Fruit fly (Drosophila melanogaster) whole organism, wandering third instar larva: ENCODE data around the gene CG6000.

Source experiments
- Abd-B ChIP-seq: fragments of >200 bp; optimal IDR thresholded peaks from 2 replicates; lab custom pipeline; 2017; ENCODE audit warnings: missing biosample characterization, missing genetic modification characterization
- CG32264 ChIP-seq: fragments of 200-800 bp; sonication (Bioruptor generic); optimal IDR thresholded peaks from 2 replicates; lab custom pipeline; 2016; ENCODE audit warnings: missing biosample characterization, missing genetic modification characterization
- CG9705 ChIP-seq: fragments of 200-800 bp; sonication (Bioruptor generic); optimal IDR thresholded peaks from 2 replicates; lab custom pipeline; 2018; ENCODE audit warnings: missing biosample characterization, mild to moderate bottlenecking, missing genetic modification characterization
- CrebA ChIP-seq: fragments of 200-800 bp; sonication (Bioruptor generic); optimal IDR thresholded peaks from 2 replicates; lab custom pipeline; 2016; ENCODE audit warnings: missing biosample characterization, mild to moderate bottlenecking, missing genetic modification characterization, borderline replicate concordance
- Dfd ChIP-seq: fragments of >200 bp; optimal IDR thresholded peaks from 2 replicates; lab custom pipeline; 2017; ENCODE audit warnings: missing biosample characterization, missing genetic modification characterization
- Dif ChIP-seq: fragments of 200-275, 200-300 bp; sonication (Bioruptor generic); optimal IDR thresholded peaks from 2 replicates; lab custom pipeline; 2018; ENCODE audit warnings: missing biosample characterization, missing genetic modification characterization; ENCODE audit not compliant: partially characterized antibody
- GATAd ChIP-seq: sonication (Bioruptor generic); optimal IDR thresholded peaks from 2 replicates; lab custom pipeline; 2016; ENCODE audit warnings: missing biosample characterization, missing genetic modification characterization
- HLH106 ChIP-seq: fragments of 200-800 bp; optimal IDR thresholded peaks from 3 replicates; lab custom pipeline; 2019; ENCODE audit warnings: missing biosample characterization, mild to moderate bottlenecking, missing genetic modification characterization, moderate library complexity
- Hr78 ChIP-seq: fragments of >200 bp; optimal IDR thresholded peaks from 2 replicates; lab custom pipeline; 2017; ENCODE audit warnings: missing biosample characterization, missing genetic modification characterization
- Hr83 ChIP-seq: fragments of 200-300 bp; sonication (Bioruptor generic); optimal IDR thresholded peaks from 2 replicates; lab custom pipeline; 2016; ENCODE audit warnings: missing biosample characterization, mild to moderate bottlenecking, missing genetic modification characterization, moderate library complexity; ENCODE audit not compliant: poor library complexity, severe bottlenecking
- Jra ChIP-seq: sonication (Bioruptor generic); optimal IDR thresholded peaks from 2 replicates; lab custom pipeline; 2016; ENCODE audit warnings: missing biosample characterization, missing genetic modification characterization
- Mio ChIP-seq: sonication (Bioruptor generic); optimal IDR thresholded peaks from 2 replicates; lab custom pipeline; 2016; ENCODE audit warnings: missing biosample characterization, missing genetic modification characterization
- Myc ChIP-seq: fragments of >200 bp; optimal IDR thresholded peaks from 2 replicates; lab custom pipeline; 2017
- N ChIP-seq: fragments of >200 bp; optimal IDR thresholded peaks from 2 replicates; lab custom pipeline; 2018; ENCODE audit warnings: missing biosample characterization, missing external identifiers, missing genetic modification characterization
- OdsH ChIP-seq: fragments of 200-800 bp; sonication (Bioruptor generic); optimal IDR thresholded peaks from 2 replicates; lab custom pipeline; 2016; ENCODE audit warnings: missing biosample characterization, mild to moderate bottlenecking, missing genetic modification characterization
- Rel ChIP-seq, 2 experiments: fragments of 200-800 bp; sonication (Bioruptor generic) in 1 of 2; optimal IDR thresholded peaks; 2 replicates in 1 of 2; 3 replicates in 1 of 2; lab custom pipeline; 2016 to 2019; ENCODE audit warnings: mild to moderate bottlenecking in 2 of 2, missing biosample characterization in 2 of 2, missing genetic modification characterization in 2 of 2, moderate library complexity in 1 of 2
- Sp1 ChIP-seq: fragments of 200-800 bp; sonication (Bioruptor generic); optimal IDR thresholded peaks from 3 replicates; lab custom pipeline; 2019; ENCODE audit warnings: missing biosample characterization, mild to moderate bottlenecking, missing genetic modification characterization, moderate library complexity
- br ChIP-seq: fragments of 200-800 bp; sonication (Bioruptor generic); optimal IDR thresholded peaks from 2 replicates; lab custom pipeline; 2016; ENCODE audit warnings: missing biosample characterization, missing genetic modification characterization
- brk ChIP-seq: fragments of 200-800 bp; sonication (Bioruptor generic); optimal IDR thresholded peaks from 2 replicates; lab custom pipeline; 2016; ENCODE audit warnings: missing biosample characterization, mild to moderate bottlenecking, missing genetic modification characterization
- dl ChIP-seq, 2 experiments: fragments of 175-275, 200-275 bp in 1 of 2; fragments of 200-275 bp in 1 of 2; sonication (Bioruptor generic); optimal IDR thresholded peaks; lab custom pipeline; 2018; ENCODE audit warnings: mild to moderate bottlenecking in 2 of 2, missing biosample characterization in 2 of 2, missing genetic modification characterization in 2 of 2, moderate library complexity in 2 of 2; ENCODE audit not compliant: partially characterized antibody in 2 of 2, insufficient read depth in 1 of 2
- dmrt93B ChIP-seq: fragments of 200-800 bp; sonication (Bioruptor generic); optimal IDR thresholded peaks from 2 replicates; lab custom pipeline; 2018; ENCODE audit warnings: missing biosample characterization, mild to moderate bottlenecking, missing genetic modification characterization
- dsf ChIP-seq: sonication (Bioruptor generic); optimal IDR thresholded peaks from 2 replicates; lab custom pipeline; 2016; ENCODE audit warnings: missing biosample characterization, missing genetic modification characterization, borderline replicate concordance
- ey ChIP-seq: fragments of 200-800 bp; sonication (Bioruptor generic); optimal IDR thresholded peaks from 2 replicates; lab custom pipeline; 2016; ENCODE audit warnings: missing biosample characterization, missing genetic modification characterization
- foxo ChIP-seq, 2 experiments: fragments of 200-800 bp; sonication (Bioruptor generic); optimal IDR thresholded peaks; 2 replicates in 1 of 2; 3 replicates in 1 of 2; lab custom pipeline; 2016 to 2017; ENCODE audit warnings: missing biosample characterization in 2 of 2, missing genetic modification characterization in 2 of 2
- fru ChIP-seq: fragments of 200-800 bp; sonication (Bioruptor generic); optimal IDR thresholded peaks from 3 replicates; lab custom pipeline; 2016; ENCODE audit warnings: missing biosample characterization, mild to moderate bottlenecking, missing genetic modification characterization
- h ChIP-seq: fragments of 200-800 bp; sonication (Bioruptor generic); optimal IDR thresholded peaks from 3 replicates; lab custom pipeline; 2016; ENCODE audit warnings: missing biosample characterization, mild to moderate bottlenecking, missing genetic modification characterization
- jim ChIP-seq: fragments of 175-275, 200-325 bp; sonication (Bioruptor generic); optimal IDR thresholded peaks from 2 replicates; lab custom pipeline; 2016; ENCODE audit warnings: missing biosample characterization, mild to moderate bottlenecking, missing genetic modification characterization
- lola ChIP-seq: fragments of >200 bp; optimal IDR thresholded peaks from 2 replicates; lab custom pipeline; 2017; ENCODE audit warnings: missing biosample characterization, missing genetic modification characterization
- pan ChIP-seq: fragments of >200 bp; optimal IDR thresholded peaks from 2 replicates; lab custom pipeline; 2017
- psq ChIP-seq: fragments of 200-800 bp; sonication (Bioruptor generic); optimal IDR thresholded peaks from 3 replicates; lab custom pipeline; 2017; ENCODE audit warnings: missing biosample characterization, mild to moderate bottlenecking, missing genetic modification characterization, moderate library complexity
- sage ChIP-seq: fragments of 200-800 bp; sonication (Bioruptor generic); optimal IDR thresholded peaks from 2 replicates; lab custom pipeline; 2016; ENCODE audit warnings: missing biosample characterization, mild to moderate bottlenecking, missing genetic modification characterization
- sv ChIP-seq: fragments of 200-800 bp; sonication (Bioruptor generic); optimal IDR thresholded peaks from 3 replicates; lab custom pipeline; 2016; ENCODE audit warnings: missing biosample characterization, missing genetic modification characterization
- tai ChIP-seq: sonication (Bioruptor generic); optimal IDR thresholded peaks from 2 replicates; lab custom pipeline; 2016; ENCODE audit warnings: missing biosample characterization, missing genetic modification characterization
- usp ChIP-seq: fragments of >200 bp; optimal IDR thresholded peaks from 2 replicates; lab custom pipeline; 2017; ENCODE audit warnings: missing biosample characterization, missing genetic modification characterization

Gene CG6000

DNA sequence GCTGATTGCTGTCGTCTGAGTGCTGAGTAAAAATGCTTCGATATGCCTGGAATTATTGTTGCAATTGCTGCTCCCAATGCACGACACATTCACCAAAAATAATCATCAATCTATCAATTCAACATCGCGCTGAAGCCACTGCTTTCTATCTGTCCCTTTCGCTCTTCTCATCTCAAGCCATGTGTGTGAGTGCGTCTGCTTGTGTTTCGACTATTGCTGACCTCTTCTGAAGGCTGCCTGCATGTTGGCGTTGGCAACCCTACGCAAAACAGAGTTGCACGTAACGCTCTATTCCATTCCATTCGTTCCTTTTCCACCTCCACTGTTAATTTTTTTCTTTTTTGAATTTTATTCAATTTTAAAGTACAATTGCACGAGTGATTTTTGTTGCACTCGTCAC is 11.5 kb downstream of the CG6000 start:
- TF ChIP-seq GATAd (no peak), ey (GFP tag; lab: Kevin White, UChicago) (no peak), psq (GFP tag; lab: Kevin White, UChicago) (no peak), OdsH (GFP tag; lab: Kevin White, UChicago) (no peak), dsf (GFP tag; lab: Kevin White, UChicago) (no peak), Jra (no peak), br (no peak), sv (GFP tag; lab: Kevin White, UChicago) (no peak), Abd-B (no peak), sage (GFP tag; lab: Kevin White, UChicago) (no peak), jim (no peak), h (no peak), Myc (lab: Kevin White, UChicago) (no peak), tai (GFP tag; lab: Kevin White, UChicago) (no peak), Mio (GFP tag; lab: Kevin White, UChicago) (no peak), pan (lab: Kevin White, UChicago) (no peak), brk (GFP tag; lab: Kevin White, UChicago) (no peak), Hr78 (GFP tag; lab: Kevin White, UChicago) (no peak)

- no peak for TF ChIP-seq psq (GFP tag; lab: Kevin White, UChicago)
- no peak for TF ChIP-seq brk (GFP tag; lab: Kevin White, UChicago)
- TF ChIP-seq dsf (GFP tag; lab: Kevin White, UChicago), result no peak
- no peak for TF ChIP-seq lola
- TF ChIP-seq Hr83 (GFP tag; lab: Kevin White, UChicago), result no peak
- TF ChIP-seq Myc (lab: Kevin White, UChicago), result no peak
- TF ChIP-seq Rel (GFP tag; optimal IDR thresholded peaks at IDR 0.05; lab: Kevin White, UChicago), result no peak
- no peak for TF ChIP-seq Rel (tag; optimal IDR thresholded peaks at IDR 0.05; lab: Kevin White, UChicago)
- no peak for TF ChIP-seq Dif (GFP tag; lab: Kevin White, UChicago)
- TF ChIP-seq foxo (GFP tag; optimal IDR thresholded peaks at IDR 0.05; lab: Kevin White, UChicago), result no peak
- TF ChIP-seq dmrt93B (GFP tag; lab: Kevin White, UChicago), result no peak
- no peak for TF ChIP-seq h
- no peak for TF ChIP-seq sv (GFP tag; lab: Kevin White, UChicago)
Measured at dm6 chr3R:24068830-24069229, 14.6 kb downstream of the CG6000 start.

DNA sequence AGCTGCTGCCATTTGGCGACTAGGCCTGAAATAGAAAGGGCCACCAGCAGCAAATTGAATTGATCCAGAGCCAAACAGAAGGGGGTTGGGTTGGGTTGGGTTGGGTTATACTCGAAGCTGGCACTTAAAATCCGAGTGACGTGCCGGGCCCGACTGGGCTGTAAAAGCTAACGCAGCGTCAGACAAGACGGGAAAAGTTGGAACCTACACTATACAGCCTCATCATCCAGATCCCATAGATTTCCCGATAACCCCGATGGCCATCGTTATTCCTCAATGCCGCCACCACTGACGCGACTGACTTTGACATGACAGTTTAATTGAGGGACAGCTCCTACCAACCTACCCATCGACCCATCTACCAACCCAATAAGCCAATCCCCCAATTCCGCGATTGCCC is 15.8 kb downstream of the CG6000 start:
- TF ChIP-seq Hr83 (GFP tag; lab: Kevin White, UChicago) (no peak), CG9705 (no peak), HLH106 (tag; lab: Kevin White, UChicago) (no peak), brk (GFP tag; lab: Kevin White, UChicago) (no peak), br (no peak), dl (GFP tag; optimal IDR thresholded peaks at IDR 0.05; lab: Kevin White, UChicago; ENCODE audit: insufficient read depth in 1 of 2, partially characterized antibody in 2 of 2) (no peak), tai (GFP tag; lab: Kevin White, UChicago) (no peak), psq (GFP tag; lab: Kevin White, UChicago) (no peak), CG32264 (GFP tag; lab: Kevin White, UChicago) (no peak)

DNA sequence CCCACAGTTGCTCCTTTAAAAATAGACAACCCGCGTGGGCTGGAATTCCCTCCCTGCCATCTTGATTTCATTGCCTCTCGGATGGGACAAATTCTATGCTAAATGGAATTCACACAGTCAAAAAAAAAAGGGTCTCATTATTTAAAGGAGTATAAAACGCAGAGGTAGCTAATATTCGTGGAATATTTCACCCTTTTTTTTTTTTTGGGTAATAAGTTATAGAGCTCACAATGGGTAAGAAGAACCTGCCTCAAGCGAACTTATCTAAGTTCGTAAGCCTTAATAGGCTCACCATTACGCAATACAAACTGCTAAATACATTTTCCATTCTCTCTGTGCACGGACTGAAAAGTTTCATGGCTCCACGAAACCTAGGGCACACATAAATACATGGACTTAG is 19.5 kb downstream of the CG6000 start:
- no peak for TF ChIP-seq Dif (GFP tag; lab: Kevin White, UChicago)
- no peak for TF ChIP-seq Dfd (GFP tag; lab: Kevin White, UChicago)
- TF ChIP-seq dmrt93B (GFP tag; lab: Kevin White, UChicago), result no peak
- TF ChIP-seq usp (GFP tag; lab: Kevin White, UChicago), result no peak
- TF ChIP-seq dl (GFP tag; optimal IDR thresholded peaks at IDR 0.05; lab: Kevin White, UChicago; ENCODE audit: insufficient read depth in 1 of 2, partially characterized antibody in 2 of 2), result no peak
- no peak for TF ChIP-seq HLH106 (tag; lab: Kevin White, UChicago)
- TF ChIP-seq Sp1 (GFP tag; lab: Kevin White, UChicago), result no peak
- TF ChIP-seq CrebA (GFP tag; lab: Kevin White, UChicago), result no peak
- no peak for TF ChIP-seq foxo (GFP tag; optimal IDR thresholded peaks at IDR 0.05; lab: Kevin White, UChicago)
- TF ChIP-seq sv (GFP tag; lab: Kevin White, UChicago), result no peak
- TF ChIP-seq Mio (GFP tag; lab: Kevin White, UChicago), result no peak
- TF ChIP-seq h, result no peak
- no peak for TF ChIP-seq br
- TF ChIP-seq N (GFP tag; lab: Kevin White, UChicago), result no peak
- no peak for TF ChIP-seq fru (GFP tag; lab: Kevin White, UChicago)
- TF ChIP-seq psq (GFP tag; lab: Kevin White, UChicago), result no peak
- TF ChIP-seq GATAd, result no peak
- no peak for TF ChIP-seq sage (GFP tag; lab: Kevin White, UChicago)
